Worm (Caenorhabditis elegans) whole organism, L4/young adult: ENCODE results near the gene kmo-1.
A peak's percentile ranks its signal among the peaks of the same experiment; 100 is the strongest.

Experiments used
- W03F9.2 ChIP-seq: fragments of 150-350 bp; optimal IDR thresholded peaks from 2 replicates; lab custom pipeline; 2014; ENCODE audit warnings: missing biosample characterization, missing genetic modification characterization
- dao-5 ChIP-seq: sonication (generic microtip); optimal IDR thresholded peaks from 2 replicates; lab custom pipeline; 2016; ENCODE audit warnings: missing genotype, missing genetic modification characterization, moderate library complexity, missing compliant biosample characterization
- him-1 ChIP-seq: sonication (generic microtip); optimal IDR thresholded peaks from 2 replicates; lab custom pipeline; 2016; ENCODE audit warnings: missing genotype, missing genetic modification reagents, missing genetic modification characterization, missing compliant biosample characterization

Gene kmo-1

DNA sequence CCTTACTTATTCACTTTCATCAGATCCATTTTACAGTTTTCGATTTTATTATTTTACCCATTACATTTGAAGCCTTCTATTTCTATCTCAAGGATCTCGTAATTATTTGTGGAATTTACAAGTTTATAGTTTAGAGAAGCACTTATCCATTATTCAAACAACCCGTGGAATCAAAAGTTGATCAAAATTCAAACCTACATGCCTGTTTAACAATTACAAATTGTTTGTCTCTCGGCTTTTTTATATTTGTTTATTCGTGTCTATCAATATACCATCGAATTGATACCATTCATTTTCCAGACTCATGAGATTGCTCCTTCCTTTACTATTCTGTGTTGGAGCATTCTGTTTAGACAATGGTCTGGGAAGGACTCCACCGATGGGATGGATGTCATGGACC lies 16.6 kb upstream of the kmo-1 start, which contains the start of gene gana-1:
TSS of gene gana-1 (plus strand) at position 301 of the 400 bp plus-strand sequence.
- TF ChIP-seq W03F9.2 (tag; lab: Kevin White, UChicago): no peak

ce11 chrV:12085867-12086634 lies 15.7 kb upstream of the kmo-1 start:
- TF ChIP-seq dao-5 (tag; lab: Kevin White, UChicago) (no peak), W03F9.2 (tag; lab: Kevin White, UChicago) (no peak), him-1 (tag; lab: Kevin White, UChicago) (no peak)

ce11 chrV:12084216-12084615 lies 13.9 kb upstream of the kmo-1 start, which contains the start of gene R07B7.8:
Gene R07B7.8 (minus strand): TSS chrV:12084316.
- TF ChIP-seq W03F9.2 (tag; lab: Kevin White, UChicago): no peak
- no peak for TF ChIP-seq dao-5 (tag; lab: Kevin White, UChicago)
- TF ChIP-seq him-1 (tag; lab: Kevin White, UChicago): no peak

DNA sequence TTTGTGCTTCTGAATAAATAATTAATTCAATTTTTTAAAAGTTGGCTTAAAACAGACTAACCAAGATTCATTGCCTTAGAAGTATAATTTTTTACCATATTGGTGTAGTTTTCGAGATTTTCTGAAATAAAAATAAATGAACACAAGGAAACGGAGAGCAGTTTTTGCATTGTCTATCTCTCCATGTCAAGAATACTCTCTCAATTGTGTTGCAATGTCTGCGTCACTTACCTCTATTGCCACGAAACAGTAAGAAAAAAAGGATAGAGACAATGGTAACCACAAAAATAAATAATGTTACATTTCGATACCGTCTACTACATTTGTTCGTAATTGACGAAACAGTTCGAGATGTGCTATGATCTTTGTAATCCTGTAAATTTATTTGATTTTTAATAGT lies 12.6 kb upstream of the kmo-1 start, which contains the start of gene R07B7.10:
TSS of gene R07B7.10 (plus strand) at position 285 of the 400 bp plus-strand sequence.
- TF ChIP-seq dao-5 (tag; lab: Kevin White, UChicago): no peak
- TF ChIP-seq W03F9.2 (tag; lab: Kevin White, UChicago): no peak
- no peak for TF ChIP-seq him-1 (tag; lab: Kevin White, UChicago)

DNA sequence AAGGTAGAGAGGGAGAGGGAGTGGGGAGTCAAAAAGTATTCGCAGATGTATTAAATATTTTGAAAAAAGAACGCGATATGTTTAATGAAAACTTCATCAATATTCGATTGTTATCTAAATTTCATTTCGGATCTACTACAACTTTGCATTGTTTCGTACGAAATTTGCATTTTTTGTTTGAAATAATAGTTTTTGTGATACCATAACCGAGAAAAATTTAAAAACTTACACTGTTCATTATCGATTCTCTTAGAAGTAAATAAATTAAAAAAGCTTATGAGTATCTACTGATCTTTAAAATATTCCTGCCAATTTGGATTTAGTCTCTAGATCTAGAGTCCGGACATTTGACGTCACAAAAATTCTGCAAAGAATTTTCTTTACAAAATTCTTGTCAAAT lies 10.0 kb upstream of the kmo-1 start, which contains the start of gene R07B7.9:
TSS of gene R07B7.9 (minus strand) at position 101 of the 400 bp plus-strand sequence.
- TF ChIP-seq him-1 (tag; lab: Kevin White, UChicago) (no peak), W03F9.2 (tag; lab: Kevin White, UChicago) (no peak), dao-5 (tag; lab: Kevin White, UChicago) (no peak)

DNA sequence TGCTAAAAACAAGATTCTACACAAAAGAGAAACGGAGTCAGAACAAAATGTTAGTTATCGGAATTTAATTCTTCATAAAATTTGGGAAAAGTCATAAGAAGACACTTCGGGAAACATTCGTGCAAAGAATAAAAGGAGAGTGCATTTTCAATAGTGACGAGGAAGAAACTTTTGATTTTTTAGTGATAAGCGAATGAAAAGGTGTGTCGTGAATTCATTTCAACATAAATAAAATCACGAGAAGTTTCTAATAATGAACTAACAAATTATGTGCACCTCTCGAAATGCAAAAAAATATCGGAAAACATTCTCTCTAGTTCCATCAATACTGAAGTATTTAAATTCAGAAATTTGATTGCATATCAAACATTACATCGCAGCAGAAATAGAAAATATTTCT lies 5.7 kb upstream of the kmo-1 start:
- no peak for TF ChIP-seq him-1 (tag; lab: Kevin White, UChicago)
- no peak for TF ChIP-seq dao-5 (tag; lab: Kevin White, UChicago)
- TF ChIP-seq W03F9.2 (tag; lab: Kevin White, UChicago): no peak

ce11 chrV:12074886-12075285 lies 4.6 kb upstream of the kmo-1 start, which contains the start of gene R07B7.6:
Gene R07B7.6 (minus strand): TSS chrV:12074986.
- no peak for TF ChIP-seq him-1 (tag; lab: Kevin White, UChicago)

ce11 chrV:12071483-12071882 lies 1.2 kb upstream of the kmo-1 start:
- no peak for TF ChIP-seq W03F9.2 (tag; lab: Kevin White, UChicago)

- no peak for TF ChIP-seq dao-5 (tag; lab: Kevin White, UChicago)
- no peak for TF ChIP-seq him-1 (tag; lab: Kevin White, UChicago)
Observed at ce11 chrV:12068437-12068836, 1.9 kb downstream of the kmo-1 start, which contains the start of gene kmo-2. Gene kmo-2 (minus strand): TSS chrV:12068537.

- TF ChIP-seq dao-5 (tag; lab: Kevin White, UChicago) (no peak), W03F9.2 (tag; lab: Kevin White, UChicago) (peak; percentile 39)
Observed at ce11 chrV:12065859-12066258, 4.5 kb downstream of the kmo-1 start.

- TF ChIP-seq W03F9.2 (tag; lab: Kevin White, UChicago) (no peak), dao-5 (tag; lab: Kevin White, UChicago) (no peak), him-1 (tag; lab: Kevin White, UChicago) (no peak)
Observed at ce11 chrV:12065369-12065768, 5.0 kb downstream of the kmo-1 start, which contains the start of gene pqn-53. Gene pqn-53 (minus strand): TSS chrV:12065391.

DNA sequence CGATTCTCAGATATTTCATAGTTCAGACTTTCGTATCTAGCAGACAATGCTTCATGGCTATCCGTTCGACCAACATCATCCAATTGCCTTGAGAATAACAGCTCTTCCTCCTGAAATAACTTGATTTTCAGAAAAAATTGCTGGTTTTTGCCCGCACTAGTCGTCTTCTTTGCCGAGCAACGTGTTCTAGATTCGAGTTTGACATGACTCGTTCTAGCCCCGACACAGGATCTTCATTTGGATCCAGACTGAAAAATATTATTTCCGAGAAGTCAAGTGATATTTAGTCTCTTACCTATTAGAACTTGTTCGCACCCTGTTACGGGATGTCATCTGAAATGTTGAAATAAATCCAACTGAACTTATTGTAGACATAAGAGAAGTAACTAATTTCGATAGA lies 7.3 kb downstream of the kmo-1 start, which contains the start of gene clh-6:
TSS of gene clh-6 (minus strand) at position 333 of the 400 bp plus-strand sequence.
- TF ChIP-seq dao-5 (tag; lab: Kevin White, UChicago) (no peak), W03F9.2 (tag; lab: Kevin White, UChicago) (no peak)

ce11 chrV:12059719-12060118 lies 10.6 kb downstream of the kmo-1 start, which contains the start of gene R07B7.2:
Gene R07B7.2 (minus strand): TSS chrV:12059753.
- TF ChIP-seq W03F9.2 (tag; lab: Kevin White, UChicago) (no peak), dao-5 (tag; lab: Kevin White, UChicago) (no peak)

DNA sequence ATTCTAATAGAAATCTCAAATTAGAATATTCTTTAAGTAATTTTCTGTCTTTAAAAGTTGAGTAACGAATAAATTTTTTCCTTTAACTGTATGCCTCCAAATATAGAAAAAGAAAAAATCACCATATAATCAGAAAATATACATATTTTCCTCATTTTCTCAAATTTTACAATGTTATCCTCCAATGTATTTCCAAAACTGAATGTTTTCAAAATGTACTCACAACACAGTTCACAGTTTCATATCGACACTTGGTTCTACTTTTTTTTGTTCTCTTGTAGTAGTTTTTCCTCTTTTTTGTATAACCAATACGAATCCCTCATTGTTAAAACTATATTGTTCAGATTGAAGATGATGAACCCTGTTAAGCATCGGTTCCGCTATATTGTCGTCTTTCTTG lies 16.7 kb downstream of the kmo-1 start, which contains the start of gene F10C2.7:
TSS of gene F10C2.7 (plus strand) at position 301 of the 400 bp plus-strand sequence.
- TF ChIP-seq dao-5 (tag; lab: Kevin White, UChicago) (no peak), him-1 (tag; lab: Kevin White, UChicago) (no peak), W03F9.2 (tag; lab: Kevin White, UChicago) (no peak)
